Worm (Caenorhabditis elegans): ENCODE results near the gene fbxa-7.

fbxa-7 gene

DNA sequence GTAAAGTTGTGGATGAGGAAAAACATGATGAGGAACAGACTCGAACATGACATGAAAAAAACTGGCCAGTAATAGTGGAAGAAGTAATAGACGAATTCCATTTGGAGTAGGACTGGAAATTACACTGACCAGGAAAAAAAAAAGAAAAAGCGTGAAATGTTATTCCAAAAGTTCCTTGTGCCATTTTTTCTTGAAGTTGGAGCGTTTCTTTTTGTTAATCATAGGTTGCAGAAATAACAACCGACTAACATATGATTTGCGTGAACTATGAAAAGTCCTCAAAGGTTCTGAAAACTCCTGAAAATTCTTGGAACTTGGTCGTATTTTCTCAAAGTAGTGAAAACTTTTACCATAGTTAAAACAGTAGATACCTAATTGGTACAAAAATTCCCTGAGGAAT lies 5.5 kb downstream of the fbxa-7 start, which contains the start of gene srd-67:
srd-67 (minus strand) TSS at position 101 of the 400 bp plus-strand sequence.
- TF ChIP-seq ces-1 (GFP tag; optimal IDR thresholded peaks at IDR 0.05) (no peak), snpc-4 (tag; optimal IDR thresholded peaks at IDR 0.05) (no peak), ham-2 (GFP tag; optimal IDR thresholded peaks at IDR 0.05) (no peak), tbx-8 (GFP tag; optimal IDR thresholded peaks at IDR 0.05) (no peak), elt-3 (tag; optimal IDR thresholded peaks at IDR 0.05) (no peak), zip-8 (tag; optimal IDR thresholded peaks at IDR 0.05) (no peak), nhr-2 (tag; optimal IDR thresholded peaks at IDR 0.05) (no peak), elt-1 (tag; optimal IDR thresholded peaks at IDR 0.05; ENCODE audit: borderline replicate concordance, insufficient read depth) (no peak), drap-1 (GFP tag; optimal IDR thresholded peaks at IDR 0.05) (no peak), nhr-237 (tag; optimal IDR thresholded peaks at IDR 0.05) (no peak), cnd-1 (tag; optimal IDR thresholded peaks at IDR 0.05) (no peak), flh-1 (GFP tag; optimal IDR thresholded peaks at IDR 0.05) (no peak), unc-62 (GFP tag; optimal IDR thresholded peaks at IDR 0.05) (no peak), sem-2 (GFP tag; optimal IDR thresholded peaks at IDR 0.05) (no peak), ztf-11 (tag; optimal IDR thresholded peaks at IDR 0.05) (no peak), unc-120 (tag; optimal IDR thresholded peaks at IDR 0.05; ENCODE audit: poor library complexity, severe bottlenecking) (no peak)

- TF ChIP-seq nhr-237 (tag; optimal IDR thresholded peaks at IDR 0.05) (no peak), drap-1 (GFP tag; optimal IDR thresholded peaks at IDR 0.05) (no peak), ztf-11 (tag; optimal IDR thresholded peaks at IDR 0.05) (no peak), ceh-83 (GFP tag; optimal IDR thresholded peaks at IDR 0.05) (no peak), lsy-2 (tag; optimal IDR thresholded peaks at IDR 0.05) (no peak), bed-3 (GFP tag; optimal IDR thresholded peaks at IDR 0.05) (no peak), flh-1 (GFP tag; optimal IDR thresholded peaks at IDR 0.05) (no peak), unc-120 (tag; optimal IDR thresholded peaks at IDR 0.05; ENCODE audit: poor library complexity, severe bottlenecking) (no peak), M03D4.4 (tag; optimal IDR thresholded peaks at IDR 0.05) (no peak), blmp-1 (tag; optimal IDR thresholded peaks at IDR 0.05) (no peak), ces-1 (GFP tag; optimal IDR thresholded peaks at IDR 0.05) (no peak), nhr-12 (tag; optimal IDR thresholded peaks at IDR 0.05) (no peak), lin-13 (tag; optimal IDR thresholded peaks at IDR 0.05) (no peak)
Measured at ce11 chrIII:2243617-2244016, 7.6 kb downstream of the fbxa-7 start.

DNA sequence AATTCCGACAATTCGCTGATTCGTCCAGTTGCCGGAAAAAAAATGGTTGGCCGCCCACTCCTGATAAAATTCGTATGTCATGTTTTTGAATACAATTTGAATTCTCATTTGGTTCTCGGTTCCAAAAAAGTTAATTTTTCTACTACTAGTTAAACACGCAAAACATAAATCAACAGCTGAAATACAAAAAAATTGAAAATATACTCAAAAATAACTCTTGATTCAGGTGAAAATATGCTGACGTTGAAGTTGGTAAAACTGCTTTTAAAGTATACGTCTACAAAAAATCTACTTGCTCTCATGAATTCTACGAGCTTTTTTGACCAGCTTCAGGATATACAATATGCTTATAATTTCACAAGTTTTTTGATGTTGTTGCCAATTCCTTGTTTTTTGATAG lies 10.8 kb downstream of the fbxa-7 start, which contains the start of gene srz-56:
srz-56 (plus strand) TSS at position 301 of the 400 bp plus-strand sequence.
- TF ChIP-seq pha-4 (tag; optimal IDR thresholded peaks at IDR 0.05) = no peak
- TF ChIP-seq lin-13 (tag; optimal IDR thresholded peaks at IDR 0.05) = no peak
- TF ChIP-seq lin-32 (GFP tag; optimal IDR thresholded peaks at IDR 0.05) = no peak
- TF ChIP-seq nhr-2 (tag; optimal IDR thresholded peaks at IDR 0.05) = no peak
- no peak for TF ChIP-seq nhr-76 (tag; optimal IDR thresholded peaks at IDR 0.05)
- no peak for TF ChIP-seq ces-1 (GFP tag; optimal IDR thresholded peaks at IDR 0.05)
- no peak for TF ChIP-seq ztf-11 (tag; optimal IDR thresholded peaks at IDR 0.05)
- TF ChIP-seq snpc-4 (tag; optimal IDR thresholded peaks at IDR 0.05) = no peak
- TF ChIP-seq elt-3 (tag; optimal IDR thresholded peaks at IDR 0.05) = no peak
- TF ChIP-seq mep-1 (tag; optimal IDR thresholded peaks at IDR 0.05) = no peak

DNA sequence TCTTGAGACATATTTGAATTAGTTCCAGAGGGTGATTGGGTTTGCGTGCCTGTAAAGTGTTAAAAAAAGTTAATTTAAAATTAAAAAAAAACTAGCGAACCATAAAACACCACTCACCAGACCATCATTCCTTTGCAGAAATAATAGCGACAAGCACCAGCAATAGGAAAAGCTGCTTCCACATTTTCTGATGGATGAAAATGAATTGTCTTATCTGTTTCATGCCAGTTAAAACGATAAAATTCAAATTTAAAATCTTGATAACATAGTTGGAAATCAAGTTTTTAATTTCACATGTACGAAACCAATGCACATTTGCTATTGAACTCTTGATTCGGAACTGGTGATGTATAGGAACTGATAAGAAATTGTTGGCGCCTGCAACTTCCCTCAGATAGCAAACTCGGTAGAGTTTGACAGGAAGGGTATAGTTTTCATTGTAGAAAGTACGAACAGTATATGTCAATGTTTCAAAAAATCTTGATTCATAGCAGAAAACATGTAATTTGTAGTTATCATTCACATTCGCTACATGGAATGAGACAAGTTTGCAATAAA lies 11.6 kb downstream of the fbxa-7 start, which contains the start of gene C39B5.10:
C39B5.10 (minus strand) TSS at position 51 of the 558 bp plus-strand sequence.
- TF ChIP-seq bed-3 (GFP tag; optimal IDR thresholded peaks at IDR 0.05) = no peak
- no peak for TF ChIP-seq zip-8 (tag; optimal IDR thresholded peaks at IDR 0.05)
- no peak for TF ChIP-seq unc-39 (tag; optimal IDR thresholded peaks at IDR 0.05)
- TF ChIP-seq mls-2 (tag; optimal IDR thresholded peaks at IDR 0.05) = no peak
- no peak for TF ChIP-seq ceh-43 (GFP tag; optimal IDR thresholded peaks at IDR 0.05)
- TF ChIP-seq ces-1 (GFP tag; optimal IDR thresholded peaks at IDR 0.05) = no peak
- no peak for TF ChIP-seq M03D4.4 (tag; optimal IDR thresholded peaks at IDR 0.05)
- no peak for TF ChIP-seq ztf-11 (tag; optimal IDR thresholded peaks at IDR 0.05)
- TF ChIP-seq elt-3 (tag; optimal IDR thresholded peaks at IDR 0.05) = no peak
- TF ChIP-seq unc-62 (GFP tag; optimal IDR thresholded peaks at IDR 0.05) = no peak
- no peak for TF ChIP-seq sem-2 (GFP tag; optimal IDR thresholded peaks at IDR 0.05)
